Fruit fly (Drosophila melanogaster) whole organism, embryonic: ENCODE data around the gene Roc1b.

ENCODE experiments used
- CG10462 ChIP-seq: fragments of 200-800 bp; sonication (Bioruptor generic); optimal IDR thresholded peaks from 2 replicates; lab custom pipeline; 2016; ENCODE audit warnings: missing biosample characterization, missing genetic modification characterization
- CG12744 ChIP-seq: fragments of 200-800 bp; sonication (Bioruptor generic); optimal IDR thresholded peaks from 2 replicates; lab custom pipeline; 2016; ENCODE audit warnings: missing biosample characterization, missing genetic modification characterization
- CG12769 ChIP-seq: fragments of 200-800 bp; sonication (Bioruptor generic); optimal IDR thresholded peaks from 2 replicates; lab custom pipeline; 2019; ENCODE audit warnings: missing biosample characterization, mild to moderate bottlenecking, missing genetic modification characterization, moderate library complexity
- CG1529 ChIP-seq: fragments of 200-800 bp; sonication (Bioruptor generic); optimal IDR thresholded peaks from 3 replicates; lab custom pipeline; 2018; ENCODE audit warnings: missing biosample characterization, missing genetic modification characterization
- CG2129 ChIP-seq: fragments of 200-800 bp; sonication (Bioruptor generic); IDR thresholded peaks from 2 replicates; pipeline ENCODE4 v1.3.6; 2022; ENCODE audit warnings: missing biosample characterization, missing genetic modification characterization; ENCODE audit not compliant: partially characterized antibody
- CG2199 ChIP-seq: fragments of 200-800 bp; sonication (Bioruptor generic); IDR thresholded peaks from 3 replicates; pipeline ENCODE4 v1.3.6; 2022; ENCODE audit warnings: missing biosample characterization, missing genetic modification characterization
- CG34376 ChIP-seq: fragments of 200-800 bp; sonication (Bioruptor generic); optimal IDR thresholded peaks from 2 replicates; lab custom pipeline; 2018; ENCODE audit warnings: missing biosample characterization, mild to moderate bottlenecking, missing genetic modification characterization
- CG5180 ChIP-seq: fragments of 200-800 bp; sonication (Bioruptor generic); optimal IDR thresholded peaks from 3 replicates; lab custom pipeline; 2017; ENCODE audit warnings: missing biosample characterization, missing genetic modification characterization, mild to moderate bottlenecking, moderate library complexity, missing genetic modification reagents
- CG6254 ChIP-seq: fragments of 200-800 bp; sonication (Bioruptor generic); optimal IDR thresholded peaks from 3 replicates; lab custom pipeline; 2017; ENCODE audit warnings: mild to moderate bottlenecking, missing biosample characterization, missing genetic modification reagents, missing genetic modification characterization
- CG6689 ChIP-seq: fragments of 200-800 bp; sonication (Bioruptor generic); IDR thresholded peaks from 2 replicates; pipeline ENCODE4 v1.3.6; 2022; ENCODE audit warnings: missing biosample characterization, missing genetic modification characterization
- CG7271 ChIP-seq: fragments of 200-800 bp; sonication (Bioruptor generic); optimal IDR thresholded peaks from 2 replicates; lab custom pipeline; 2018; ENCODE audit warnings: missing biosample characterization, mild to moderate bottlenecking, missing genetic modification characterization, moderate library complexity
- CG7357 ChIP-seq: fragments of 200-800 bp; sonication (Bioruptor generic); IDR thresholded peaks from 3 replicates; pipeline ENCODE4 v1.3.6; 2022; ENCODE audit warnings: missing biosample characterization, missing genetic modification characterization
- CG7839 ChIP-seq: fragments of 200-800 bp; sonication (Bioruptor generic); optimal IDR thresholded peaks from 3 replicates; lab custom pipeline; 2018; ENCODE audit warnings: missing biosample characterization, mild to moderate bottlenecking, missing genetic modification characterization, moderate library complexity
- CG8944 ChIP-seq: fragments of 200-800 bp; sonication (Bioruptor generic); optimal IDR thresholded peaks from 3 replicates; lab custom pipeline; 2016; ENCODE audit warnings: missing biosample characterization, missing genetic modification characterization
- CG9609 ChIP-seq: fragments of 200-800 bp; sonication (Bioruptor generic); optimal IDR thresholded peaks from 3 replicates; lab custom pipeline; 2016; ENCODE audit warnings: missing biosample characterization, missing genetic modification characterization
- CG9727 ChIP-seq: fragments of 200-800 bp; sonication (Bioruptor generic); optimal IDR thresholded peaks from 3 replicates; lab custom pipeline; 2017; ENCODE audit warnings: missing biosample characterization, mild to moderate bottlenecking, missing genetic modification characterization
- D ChIP-seq, 2 experiments: fragments of 200-800 bp in 1 of 2; fragments of >200 bp in 1 of 2; sonication (Bioruptor generic) in 1 of 2; optimal IDR thresholded peaks; 2 replicates in 1 of 2; 3 replicates in 1 of 2; lab custom pipeline; 2017; ENCODE audit warnings: mild to moderate bottlenecking in 1 of 2, missing biosample characterization in 1 of 2, missing genetic modification characterization in 1 of 2, missing genetic modification reagents in 1 of 2
- D19B ChIP-seq: fragments of 200-800 bp; sonication (Bioruptor generic); optimal IDR thresholded peaks from 2 replicates; lab custom pipeline; 2017; ENCODE audit warnings: missing biosample characterization, mild to moderate bottlenecking, missing genetic modification characterization
- H15 ChIP-seq: fragments of 200-800 bp; sonication (Bioruptor generic); IDR thresholded peaks from 3 replicates; pipeline ENCODE4 v1.3.6; 2022; ENCODE audit warnings: missing biosample characterization, missing genetic modification characterization
- HLHmδ ChIP-seq: fragments of 200-800 bp; sonication (Bioruptor generic); optimal IDR thresholded peaks from 2 replicates; lab custom pipeline; 2018; ENCODE audit warnings: missing biosample characterization, mild to moderate bottlenecking, missing genetic modification characterization, moderate library complexity
- Hr51 ChIP-seq, 2 experiments: fragments of 200-800 bp; sonication (Bioruptor generic); optimal IDR thresholded peaks; 2 replicates in 1 of 2; 3 replicates in 1 of 2; lab custom pipeline; 2016 to 2018; ENCODE audit warnings: missing biosample characterization in 2 of 2, missing genetic modification characterization in 2 of 2, mild to moderate bottlenecking in 1 of 2, moderate library complexity in 1 of 2
- Max ChIP-seq: fragments of 200-800 bp; sonication (Bioruptor generic); optimal IDR thresholded peaks from 2 replicates; lab custom pipeline; 2016; ENCODE audit warnings: missing biosample characterization, mild to moderate bottlenecking, missing genetic modification characterization
- Myb ChIP-seq: fragments of 200-800 bp; sonication (Bioruptor generic); optimal IDR thresholded peaks from 2 replicates; lab custom pipeline; 2016; ENCODE audit warnings: missing biosample characterization, missing genetic modification characterization
- Sry-β ChIP-seq: fragments of 200-800 bp; sonication (Bioruptor generic); optimal IDR thresholded peaks from 2 replicates; lab custom pipeline; 2018; ENCODE audit warnings: missing biosample characterization, mild to moderate bottlenecking, missing genetic modification characterization, moderate library complexity
- amos ChIP-seq: fragments of 200-800 bp; sonication (Bioruptor generic); IDR thresholded peaks from 2 replicates; pipeline ENCODE4 v1.3.6; 2022; ENCODE audit warnings: missing biosample characterization, missing genetic modification characterization; ENCODE audit not compliant: partially characterized antibody
- ato ChIP-seq: fragments of 200-800 bp; sonication (Bioruptor generic); IDR thresholded peaks from 2 replicates; pipeline ENCODE4 v1.3.6; 2022; ENCODE audit warnings: missing biosample characterization, missing genetic modification characterization; ENCODE audit not compliant: partially characterized antibody
- cg ChIP-seq: fragments of 200-800 bp; sonication (Bioruptor generic); optimal IDR thresholded peaks from 3 replicates; lab custom pipeline; 2019; ENCODE audit warnings: missing biosample characterization, mild to moderate bottlenecking, missing genetic modification characterization, moderate library complexity
- crol ChIP-seq: fragments of 200-800 bp; sonication (Bioruptor generic); IDR thresholded peaks from 2 replicates; pipeline ENCODE4 v1.3.6; 2022; ENCODE audit warnings: missing biosample characterization, missing genetic modification characterization
- dati ChIP-seq: fragments of 200-800 bp; sonication (Bioruptor generic); IDR thresholded peaks from 2 replicates; pipeline ENCODE4 v1.3.6; 2022; ENCODE audit warnings: missing biosample characterization, missing genetic modification characterization
- hth ChIP-seq: fragments of >200 bp; optimal IDR thresholded peaks from 2 replicates; lab custom pipeline; 2017; ENCODE audit warnings: inconsistent platforms
- kni ChIP-seq: fragments of 200-800 bp; sonication (Bioruptor generic); optimal IDR thresholded peaks from 3 replicates; lab custom pipeline; 2017; ENCODE audit warnings: mild to moderate bottlenecking, missing biosample characterization, missing genetic modification reagents, missing genetic modification characterization
- nerfin-1 ChIP-seq: fragments of 200-800 bp; sonication (Bioruptor generic); optimal IDR thresholded peaks from 3 replicates; lab custom pipeline; 2019; ENCODE audit warnings: missing biosample characterization, mild to moderate bottlenecking, missing genetic modification characterization, moderate library complexity
- onecut ChIP-seq: fragments of 200-800 bp; sonication (Bioruptor generic); IDR thresholded peaks from 2 replicates; pipeline ENCODE4 v1.3.6; 2022; ENCODE audit warnings: missing biosample characterization, missing genetic modification characterization
- phol ChIP-seq: fragments of 200-800 bp; sonication (Bioruptor generic); optimal IDR thresholded peaks from 3 replicates; lab custom pipeline; 2018; ENCODE audit warnings: missing biosample characterization, mild to moderate bottlenecking, missing genetic modification characterization, moderate library complexity
- pros ChIP-seq: fragments of 200-800 bp; sonication (Bioruptor generic); optimal IDR thresholded peaks from 3 replicates; lab custom pipeline; 2019; ENCODE audit warnings: missing biosample characterization, mild to moderate bottlenecking, missing genetic modification characterization, moderate library complexity
- pum ChIP-seq: fragments of 200-800 bp; sonication (Bioruptor generic); optimal IDR thresholded peaks from 2 replicates; lab custom pipeline; 2016; ENCODE audit warnings: missing biosample characterization, missing genetic modification characterization
- rib ChIP-seq: fragments of 200-800 bp; sonication (Bioruptor generic); IDR thresholded peaks from 2 replicates; pipeline ENCODE4 v1.3.6; 2022; ENCODE audit warnings: missing biosample characterization, missing genetic modification characterization
- sens ChIP-seq: fragments of 200-800 bp; sonication (Bioruptor generic); peaks from one replicate; lab custom pipeline; 2016; ENCODE audit warnings: missing biosample characterization, missing genetic modification characterization
- tin ChIP-seq: fragments of 200-800 bp; sonication (Bioruptor generic); optimal IDR thresholded peaks from 3 replicates; lab custom pipeline; 2016; ENCODE audit warnings: missing biosample characterization, missing genetic modification characterization
- tll ChIP-seq, 2 experiments: fragments of 200-800 bp in 1 of 2; fragments of >200 bp in 1 of 2; sonication (Bioruptor generic) in 1 of 2; optimal IDR thresholded peaks; 2 replicates each; lab custom pipeline; 2017 to 2019; ENCODE audit warnings: missing biosample characterization in 2 of 2, missing genetic modification characterization in 2 of 2, mild to moderate bottlenecking in 1 of 2, moderate library complexity in 1 of 2
- ttk ChIP-seq: fragments of 200-800 bp; sonication (Bioruptor generic); IDR thresholded peaks from 2 replicates; pipeline ENCODE4 v2.1.2; 2022; ENCODE audit warnings: missing biosample characterization, missing genetic modification characterization
- twi ChIP-seq: fragments of 200-800 bp; optimal IDR thresholded peaks from 2 replicates; lab custom pipeline; 2019; ENCODE audit warnings: missing biosample characterization, mild to moderate bottlenecking, missing genetic modification characterization, moderate library complexity
- zen ChIP-seq: fragments of 200-800 bp; sonication (Bioruptor generic); optimal IDR thresholded peaks from 3 replicates; lab custom pipeline; 2018; ENCODE audit warnings: missing biosample characterization, mild to moderate bottlenecking, missing genetic modification characterization, moderate library complexity

The Roc1b gene

dm6 chr3L:319145-320009, 38.4 kb upstream of the Roc1b start, which contains the start of gene fwd (continued):
- peak; percentile 40 for TF ChIP-seq CG7839
- TF ChIP-seq ttk (GFP tag; lab: Robert Waterston, UW): peak; percentile 14; the same call in 1 of the 2 replicates
- TF ChIP-seq CG2199 (GFP tag; lab: Robert Waterston, UW): peak; percentile 40; the same call in 1 of the 3 replicates
- TF ChIP-seq phol: peak; percentile 46
- TF ChIP-seq Sry-β (GFP tag; lab: Kevin White, UChicago): no peak
- TF ChIP-seq Hr51 (GFP tag; optimal IDR thresholded peaks at IDR 0.05; lab: Kevin White, UChicago): peak in 1 of 2 experiments; percentile 54
- no peak for TF ChIP-seq CG12744 (GFP tag; lab: Kevin White, UChicago)
- TF ChIP-seq crol (GFP tag; lab: Robert Waterston, UW): peak; percentile 89
- TF ChIP-seq CG5180 (GFP tag; lab: Kevin White, UChicago): no peak
- TF ChIP-seq hth (lab: Kevin White, UChicago): no peak
- no peak for TF ChIP-seq CG6689 (GFP tag; lab: Robert Waterston, UW)
- peak; percentile 31 for TF ChIP-seq CG12769 (tag; lab: Kevin White, UChicago)
- TF ChIP-seq CG7357 (GFP tag; lab: Robert Waterston, UW): no peak
- peak; percentile 38 for TF ChIP-seq nerfin-1
- TF ChIP-seq onecut: peak; percentile 74
- TF ChIP-seq dati (GFP tag; lab: Robert Waterston, UW): no peak
- peak; percentile 54 for TF ChIP-seq CG9727 (GFP tag; lab: Kevin White, UChicago)
- TF ChIP-seq zen (tag; lab: Kevin White, UChicago): peak; percentile 59
- peak; percentile 98 for TF ChIP-seq cg (GFP tag; lab: Kevin White, UChicago)
- peak; percentile 21 for TF ChIP-seq CG34376 (GFP tag; lab: Kevin White, UChicago)
- no peak for TF ChIP-seq CG8944 (GFP tag; lab: Kevin White, UChicago)
- TF ChIP-seq CG7271 (tag; lab: Kevin White, UChicago): peak; percentile 77
- TF ChIP-seq, all 482 proteins: peak for 207

- TF ChIP-seq D (optimal IDR thresholded peaks at IDR 0.05; lab: Kevin White, UChicago): peak; percentile 17
- no peak for TF ChIP-seq D (GFP tag; optimal IDR thresholded peaks at IDR 0.05; lab: Kevin White, UChicago)
- no peak for TF ChIP-seq CG1529 (GFP tag; lab: Kevin White, UChicago)
- peak; percentile 60 for TF ChIP-seq CG10462 (GFP tag; lab: Kevin White, UChicago)
- TF ChIP-seq sens (GFP tag; lab: Kevin White, UChicago): peak; percentile 63
- TF ChIP-seq Myb (GFP tag; lab: Kevin White, UChicago): peak; percentile 65
Observed at dm6 chr3L:320010-320337, 37.8 kb upstream of the Roc1b start.

dm6 chr3L:320798-321197, 37.0 kb upstream of the Roc1b start:
- TF ChIP-seq twi: peak; percentile 98
- TF ChIP-seq sens (GFP tag; lab: Kevin White, UChicago): peak; percentile 74
- no peak for TF ChIP-seq H15 (GFP tag; lab: Robert Waterston, UW)
- TF ChIP-seq D19B (GFP tag; lab: Kevin White, UChicago): no peak
- TF ChIP-seq HLHmδ (GFP tag; lab: Kevin White, UChicago): peak; percentile 30

- 0 out of 3 replicates have a peak, but pooled peaks have one; percentile 30 for TF ChIP-seq CG2199 (GFP tag; lab: Robert Waterston, UW)
- peak; percentile 66 for TF ChIP-seq HLHmδ (GFP tag; lab: Kevin White, UChicago)
- no peak for TF ChIP-seq ato (GFP tag; lab: Robert Waterston, UW)
- peak; percentile 33 for TF ChIP-seq nerfin-1
- no peak for TF ChIP-seq Max (GFP tag; lab: Kevin White, UChicago)
- peak; percentile 32 for TF ChIP-seq kni (GFP tag; lab: Kevin White, UChicago)
- TF ChIP-seq CG6254 (GFP tag; lab: Kevin White, UChicago): peak; percentile 85
- peak; percentile 58 for TF ChIP-seq pros (GFP tag; lab: Kevin White, UChicago)
- TF ChIP-seq amos (GFP tag; lab: Robert Waterston, UW): peak; percentile 25; the same call in 1 of the 2 replicates
- TF ChIP-seq pum (GFP tag; lab: Kevin White, UChicago): no peak
- no peak for TF ChIP-seq CG2129 (GFP tag; lab: Robert Waterston, UW)
- TF ChIP-seq CG9609 (GFP tag; lab: Kevin White, UChicago): no peak
- TF ChIP-seq tll (GFP tag; optimal IDR thresholded peaks at IDR 0.05; lab: Kevin White, UChicago): peak in 1 of 2 experiments; percentile 93
- no peak for TF ChIP-seq tin (GFP tag; lab: Kevin White, UChicago)
- TF ChIP-seq rib: no peak
Observed at dm6 chr3L:321495-321894, 36.3 kb upstream of the Roc1b start.
